Worm (Caenorhabditis elegans) whole organism, mixed stage, embryonic: ENCODE results near the gene lin-13.

Experiments used
- bed-3 ChIP-seq: fragments of 200-800 bp; sonication (Bioruptor generic); optimal IDR thresholded peaks from 3 replicates; lab custom pipeline; 2018; ENCODE audit warnings: mild to moderate bottlenecking, missing genetic modification characterization, moderate library complexity, missing compliant biosample characterization
- elt-3 ChIP-seq: fragments of 150-350 bp; optimal IDR thresholded peaks from 2 replicates; lab custom pipeline; 2014; ENCODE audit warnings: missing biosample characterization, missing genetic modification characterization
- lin-13 ChIP-seq: fragments of 150-350 bp; optimal IDR thresholded peaks from 2 replicates; lab custom pipeline; 2014; ENCODE audit warnings: missing biosample characterization, missing genetic modification characterization
- lin-32 ChIP-seq: fragments of 200-800 bp; sonication (Bioruptor generic); optimal IDR thresholded peaks from 2 replicates; lab custom pipeline; 2018; ENCODE audit warnings: mild to moderate bottlenecking, missing genetic modification characterization, missing compliant biosample characterization
- lsy-2 ChIP-seq: fragments of 150-350 bp; optimal IDR thresholded peaks from 2 replicates; lab custom pipeline; 2014; ENCODE audit warnings: missing biosample characterization, missing genetic modification characterization
- mls-2 ChIP-seq: sonication (generic microtip); optimal IDR thresholded peaks from 2 replicates; lab custom pipeline; 2016; ENCODE audit warnings: mild to moderate bottlenecking, missing genetic modification characterization, moderate library complexity, missing compliant biosample characterization
- nhr-2 ChIP-seq: fragments of 150-350 bp; optimal IDR thresholded peaks from 2 replicates; lab custom pipeline; 2014; ENCODE audit warnings: missing biosample characterization, missing genetic modification characterization
- nhr-76 ChIP-seq: sonication (generic microtip); optimal IDR thresholded peaks from 2 replicates; lab custom pipeline; 2017; ENCODE audit warnings: missing biosample characterization, missing genetic modification characterization
- pha-4 ChIP-seq: fragments of 150-350 bp; optimal IDR thresholded peaks from 2 replicates; lab custom pipeline; 2018; ENCODE audit warnings: missing biosample characterization, missing genetic modification reagents, missing genetic modification characterization
- snpc-4 ChIP-seq: fragments of 150-350 bp; optimal IDR thresholded peaks from 2 replicates; lab custom pipeline; 2014; ENCODE audit warnings: missing biosample characterization, missing genetic modification characterization
- unc-120 ChIP-seq: sonication (generic microtip); optimal IDR thresholded peaks from 2 replicates; lab custom pipeline; 2017; ENCODE audit warnings: missing genetic modification characterization, missing compliant biosample characterization; ENCODE audit not compliant: poor library complexity, severe bottlenecking
- unc-39 ChIP-seq: fragments of 150-350 bp; optimal IDR thresholded peaks from 2 replicates; lab custom pipeline; 2014; ENCODE audit warnings: missing biosample characterization, missing genetic modification characterization
- unc-62 ChIP-seq: fragments of 150-350 bp; optimal IDR thresholded peaks from 2 replicates; lab custom pipeline; 2014; ENCODE audit warnings: missing biosample characterization, missing genetic modification reagents, missing genetic modification characterization

- peak; percentile 47 for TF ChIP-seq unc-62 (GFP tag; lab: Kevin White, UChicago)
- no peak for TF ChIP-seq snpc-4 (tag; lab: Kevin White, UChicago)
- TF ChIP-seq lin-32, result no peak
- TF ChIP-seq nhr-76, result no peak
- TF ChIP-seq unc-120, result peak; percentile 74
- no peak for TF ChIP-seq lsy-2 (tag; lab: Kevin White, UChicago)
- TF ChIP-seq unc-39 (tag; lab: Kevin White, UChicago), result no peak
- no peak for TF ChIP-seq elt-3
- no peak for TF ChIP-seq nhr-2 (tag; lab: Kevin White, UChicago)
- no peak for TF ChIP-seq mls-2 (tag; lab: Kevin White, UChicago)
- TF ChIP-seq lin-13 (tag; lab: Kevin White, UChicago), result no peak
- TF ChIP-seq pha-4 (tag; lab: Kevin White, UChicago), result peak; percentile 49
- no peak for TF ChIP-seq bed-3 (GFP tag; lab: Kevin White, UChicago)
Observed at ce11 chrIII:7728494-7728893, 19.2 kb upstream of the lin-13 start.
